Worm (Caenorhabditis elegans) whole organism, L1 larva: ENCODE measurements around the gene cul-4.

Experiments
- ceh-82 ChIP-seq, 3 experiments: fragments of 150-350 bp in 1 of 3; sonication (generic microtip) in 2 of 3; optimal IDR thresholded peaks; 2 replicates each; lab custom pipeline; 2014 to 2017; ENCODE audit warnings: missing biosample characterization in 3 of 3, missing genetic modification characterization in 3 of 3
- lin-13 ChIP-seq: fragments of 150-350 bp; optimal IDR thresholded peaks from 2 replicates; lab custom pipeline; 2014; ENCODE audit warnings: missing biosample characterization, missing genetic modification reagents, missing genetic modification characterization
- lsy-2 ChIP-seq, 2 experiments: fragments of 150-350 bp; optimal IDR thresholded peaks; 2 replicates each; lab custom pipeline; 2014; ENCODE audit warnings: missing biosample characterization in 2 of 2, missing genetic modification characterization in 2 of 2
- skn-1 ChIP-seq: fragments of 150-350 bp; optimal IDR thresholded peaks from 2 replicates; lab custom pipeline; 2014; ENCODE audit warnings: missing biosample characterization, missing genetic modification characterization
- swsn-7 ChIP-seq: sonication (generic microtip); optimal IDR thresholded peaks from 2 replicates; lab custom pipeline; 2016; ENCODE audit warnings: missing genetic modification characterization, missing compliant biosample characterization
- ztf-11 ChIP-seq, 2 experiments: sonication (generic microtip); optimal IDR thresholded peaks; 2 replicates each; lab custom pipeline; 2016 to 2017; ENCODE audit warnings: missing genetic modification characterization in 2 of 2, missing biosample characterization in 1 of 2, missing compliant biosample characterization in 1 of 2

DNA sequence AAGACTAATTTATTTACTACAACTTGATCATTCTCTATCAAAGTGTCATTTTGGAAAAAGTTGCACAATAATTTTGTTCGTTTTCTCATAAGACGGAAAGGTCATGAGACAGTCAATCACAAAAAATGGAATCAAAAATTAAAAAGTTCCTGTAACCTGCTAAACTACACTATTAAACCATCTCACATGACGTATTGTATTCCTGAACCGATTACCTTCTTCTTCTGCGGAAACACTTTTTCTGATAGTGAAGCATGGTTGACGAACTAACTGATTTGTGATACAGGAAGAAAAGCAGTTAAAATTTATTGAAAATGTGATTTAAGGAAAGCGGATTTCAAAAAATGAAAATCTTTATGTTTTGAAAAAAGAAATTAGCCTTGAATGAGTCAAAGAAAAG lies 32.1 kb upstream of the cul-4 start:
- TF ChIP-seq ztf-11 (tag; optimal IDR thresholded peaks at IDR 0.05; lab: Kevin White, UChicago) (no peak), lin-13 (GFP tag; lab: Kevin White, UChicago) (no peak), lsy-2 (tag; optimal IDR thresholded peaks at IDR 0.05; lab: Kevin White, UChicago) (no peak), skn-1 (tag; lab: Kevin White, UChicago) (no peak), swsn-7 (tag; lab: Kevin White, UChicago) (no peak), ceh-82 (tag; optimal IDR thresholded peaks at IDR 0.05; lab: Kevin White, UChicago) (no peak)
